Fruit fly (Drosophila melanogaster) whole organism, embryonic: ENCODE results near the gene Gr33a.

Experiments used
- CG10366 ChIP-seq: fragments of 200-800 bp; sonication (Bioruptor generic); IDR thresholded peaks from 2 replicates; pipeline ENCODE4 v1.3.6; 2022; ENCODE audit warnings: missing biosample characterization, missing genetic modification characterization
- CG13296 ChIP-seq: fragments of 200-800 bp; sonication (Bioruptor generic); optimal IDR thresholded peaks from 3 replicates; lab custom pipeline; 2018; ENCODE audit warnings: missing biosample characterization, mild to moderate bottlenecking, missing genetic modification characterization
- CG15479 ChIP-seq: fragments of 200-800 bp; sonication (Bioruptor generic); optimal IDR thresholded peaks from 3 replicates; lab custom pipeline; 2019; ENCODE audit warnings: missing biosample characterization, mild to moderate bottlenecking, missing genetic modification characterization, moderate library complexity
- CG15696 ChIP-seq: fragments of 200-800 bp; sonication (Bioruptor generic); optimal IDR thresholded peaks from 2 replicates; lab custom pipeline; 2019; ENCODE audit warnings: missing biosample characterization, mild to moderate bottlenecking, missing genetic modification characterization, moderate library complexity
- CG1602 ChIP-seq: fragments of 200-800 bp; sonication (Bioruptor generic); optimal IDR thresholded peaks from 3 replicates; lab custom pipeline; 2016; ENCODE audit warnings: missing biosample characterization, missing genetic modification characterization
- CG17361 ChIP-seq: fragments of 200-800 bp; sonication (Bioruptor generic); IDR thresholded peaks from 3 replicates; pipeline ENCODE4 v1.3.6; 2022; ENCODE audit warnings: missing biosample characterization, missing genetic modification characterization
- CG17612 ChIP-seq: fragments of 200-800 bp; sonication (Bioruptor generic); IDR thresholded peaks from 2 replicates; pipeline ENCODE4 v1.3.6; 2022; ENCODE audit warnings: missing biosample characterization, missing genetic modification characterization
- CG3281 ChIP-seq: fragments of 200-800 bp; sonication (Bioruptor generic); optimal IDR thresholded peaks from 3 replicates; lab custom pipeline; 2017; ENCODE audit warnings: missing biosample characterization, mild to moderate bottlenecking, missing genetic modification characterization
- CG34224 ChIP-seq: fragments of 200-800 bp; sonication (Bioruptor generic); IDR thresholded peaks from 3 replicates; pipeline ENCODE4 v1.3.6; 2022; ENCODE audit warnings: missing biosample characterization, missing genetic modification characterization; ENCODE audit not compliant: partially characterized antibody
- CG5245 ChIP-seq: fragments of 200-800 bp; sonication (Bioruptor generic); optimal IDR thresholded peaks from 3 replicates; lab custom pipeline; 2016; ENCODE audit warnings: missing biosample characterization, missing genetic modification characterization
- CG6175 ChIP-seq: fragments of 200-800 bp; sonication (Bioruptor generic); IDR thresholded peaks from 3 replicates; pipeline ENCODE4 v1.3.6; 2022; ENCODE audit warnings: missing biosample characterization, missing genetic modification characterization
- CG6765 ChIP-seq: fragments of 200-800 bp; sonication (Bioruptor generic); optimal IDR thresholded peaks from 3 replicates; lab custom pipeline; 2017; ENCODE audit warnings: missing biosample characterization, mild to moderate bottlenecking, missing genetic modification characterization
- CG8290 ChIP-seq, 3 experiments: fragments of 200-800 bp; sonication (Bioruptor generic); optimal IDR thresholded peaks; 2 replicates each; lab custom pipeline; 2016 to 2019; ENCODE audit warnings: missing biosample characterization in 3 of 3, missing genetic modification characterization in 3 of 3, mild to moderate bottlenecking in 2 of 3, moderate library complexity in 1 of 3
- CG9876 ChIP-seq: fragments of 200-800 bp; sonication (Bioruptor generic); optimal IDR thresholded peaks from 2 replicates; lab custom pipeline; 2016; ENCODE audit warnings: missing biosample characterization, missing genetic modification characterization
- Dbx ChIP-seq: fragments of 200-800 bp; sonication (Bioruptor generic); IDR thresholded peaks from 3 replicates; pipeline ENCODE4 v1.3.6; 2022; ENCODE audit warnings: missing biosample characterization, missing genetic modification characterization
- Fer3 ChIP-seq: fragments of 200-800 bp; sonication (Bioruptor generic); optimal IDR thresholded peaks from 2 replicates; lab custom pipeline; 2018; ENCODE audit warnings: missing biosample characterization, mild to moderate bottlenecking, missing genetic modification characterization, moderate library complexity
- Med ChIP-seq: fragments of 200-800 bp; sonication (Bioruptor generic); peaks from one replicate; lab custom pipeline; 2016; ENCODE audit warnings: missing biosample characterization, missing genetic modification characterization, mild to moderate bottlenecking, inconsistent platforms, moderate library complexity
- Mes4 ChIP-seq: fragments of 200-800 bp; sonication (Bioruptor generic); optimal IDR thresholded peaks from 2 replicates; lab custom pipeline; 2016; ENCODE audit warnings: missing biosample characterization, missing genetic modification characterization
- Spps ChIP-seq: fragments of 200-800 bp; sonication (Bioruptor generic); optimal IDR thresholded peaks from 2 replicates; lab custom pipeline; 2018; ENCODE audit warnings: missing biosample characterization, mild to moderate bottlenecking, missing genetic modification characterization
- amos ChIP-seq: fragments of 200-800 bp; sonication (Bioruptor generic); IDR thresholded peaks from 2 replicates; pipeline ENCODE4 v1.3.6; 2022; ENCODE audit warnings: missing biosample characterization, missing genetic modification characterization; ENCODE audit not compliant: partially characterized antibody
- chinmo ChIP-seq: fragments of 200-800 bp; sonication (Bioruptor generic); IDR thresholded peaks from 4 replicates; pipeline ENCODE4 v1.3.6; 2022; ENCODE audit warnings: missing biosample characterization, missing genetic modification characterization; ENCODE audit not compliant: partially characterized antibody
- dati ChIP-seq: fragments of 200-800 bp; sonication (Bioruptor generic); IDR thresholded peaks from 2 replicates; pipeline ENCODE4 v1.3.6; 2022; ENCODE audit warnings: missing biosample characterization, missing genetic modification characterization
- grn ChIP-seq: fragments of 200-800 bp; sonication (Bioruptor generic); optimal IDR thresholded peaks from 3 replicates; lab custom pipeline; 2017; ENCODE audit warnings: missing biosample characterization, missing genetic modification characterization
- hb ChIP-seq: fragments of 200-800 bp; sonication (Bioruptor generic); IDR thresholded peaks from 3 replicates; pipeline ENCODE4 v1.3.6; 2022; ENCODE audit warnings: missing biosample characterization, missing genetic modification characterization; ENCODE audit not compliant: partially characterized antibody
- ind ChIP-seq: fragments of 200-800 bp; sonication (Bioruptor generic); optimal IDR thresholded peaks from 3 replicates; lab custom pipeline; 2016; ENCODE audit warnings: missing biosample characterization, missing genetic modification characterization
- lab ChIP-seq: fragments of 200-800 bp; sonication (Bioruptor generic); optimal IDR thresholded peaks from 3 replicates; lab custom pipeline; 2017; ENCODE audit warnings: missing biosample characterization, missing genetic modification characterization, mild to moderate bottlenecking, moderate library complexity, missing genetic modification reagents
- nerfin-2 ChIP-seq: fragments of 200-800 bp; sonication (Bioruptor generic); IDR thresholded peaks from 2 replicates; pipeline ENCODE4 v1.3.6; 2022; ENCODE audit warnings: missing biosample characterization, missing genetic modification characterization; ENCODE audit not compliant: partially characterized antibody
- psq ChIP-seq: fragments of 200-800 bp; sonication (Bioruptor generic); optimal IDR thresholded peaks from 2 replicates; lab custom pipeline; 2017; ENCODE audit warnings: missing biosample characterization, missing genetic modification characterization
- z ChIP-seq: fragments of 200-800 bp; sonication (Bioruptor generic); IDR thresholded peaks from 3 replicates; pipeline ENCODE4 v1.3.6; 2022; ENCODE audit warnings: missing biosample characterization, missing genetic modification characterization

The Gr33a gene

DNA sequence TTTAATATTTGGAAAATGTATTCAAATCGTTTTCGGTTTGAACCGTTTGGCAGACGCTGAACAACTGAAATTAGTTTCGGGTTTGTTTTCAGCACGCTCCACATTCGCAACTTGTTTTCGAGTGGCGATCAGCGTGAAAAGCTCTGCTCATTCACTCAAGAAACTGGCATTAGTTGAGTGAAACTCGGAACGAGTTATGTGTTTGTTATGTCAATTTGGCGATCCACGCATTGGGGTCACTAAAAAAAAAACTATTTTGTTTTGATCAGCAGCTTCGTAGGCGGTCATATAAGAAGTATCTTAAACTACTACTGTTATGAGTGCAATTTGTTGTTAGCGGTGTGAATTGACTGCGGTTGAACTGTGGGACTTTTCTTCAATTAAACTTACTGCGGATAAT lies 39.8 kb downstream of the Gr33a start, which contains the start of gene atilla:
TSS of gene atilla (minus strand) at position 266 of the 400 bp plus-strand sequence.
- TF ChIP-seq CG9876 (GFP tag; lab: Kevin White, UChicago) (no peak), CG17361 (GFP tag; lab: Robert Waterston, UW) (no peak), psq (GFP tag; lab: Kevin White, UChicago) (no peak), lab (peak; percentile 36), CG15479 (no peak), CG8290 (GFP tag; optimal IDR thresholded peaks at IDR 0.05; lab: Kevin White, UChicago) (no peak), CG8290 (tag; optimal IDR thresholded peaks at IDR 0.05; lab: Kevin White, UChicago) (peak in 1 of 2 experiments; percentile 9), Mes4 (GFP tag; lab: Kevin White, UChicago) (no peak), ind (GFP tag; lab: Kevin White, UChicago) (no peak), CG6765 (GFP tag; lab: Kevin White, UChicago) (peak; percentile 12), grn (GFP tag; lab: Kevin White, UChicago) (no peak), hb (no peak), dati (GFP tag; lab: Robert Waterston, UW) (no peak), CG6175 (GFP tag; lab: Robert Waterston, UW) (no peak), CG10366 (GFP tag; lab: Robert Waterston, UW) (no peak), CG15696 (tag; lab: Kevin White, UChicago) (no peak), CG5245 (GFP tag; lab: Kevin White, UChicago) (no peak), CG13296 (GFP tag; lab: Kevin White, UChicago) (peak; percentile 10), Fer3 (tag; lab: Kevin White, UChicago) (peak; percentile 5), nerfin-2 (GFP tag; lab: Robert Waterston, UW) (no peak), amos (GFP tag; lab: Robert Waterston, UW) (no peak), z (GFP tag; lab: Robert Waterston, UW) (peak; percentile 95), CG17612 (no peak), CG1602 (no peak), chinmo (peak; percentile 78; the same call in 1 of the 4 replicates), Med (GFP tag; lab: Kevin White, UChicago) (peak; percentile 42), CG34224 (GFP tag; lab: Robert Waterston, UW) (0 out of 3 replicates have a peak, but pooled peaks have one; percentile 11), Spps (tag; lab: Kevin White, UChicago) (no peak), CG3281 (GFP tag; lab: Kevin White, UChicago) (peak; percentile 26), Dbx (GFP tag; lab: Robert Waterston, UW) (0 out of 3 replicates have a peak, but pooled peaks have one; percentile 6)
